Worm (Caenorhabditis elegans) whole organism, midembryonic: ENCODE results near the gene T07A9.15.

Source experiments
- T22C8.4 ChIP-seq: fragments of 200-800 bp; sonication (Bioruptor generic); IDR thresholded peaks from 2 replicates; pipeline ENCODE4 v1.3.6; 2022; ENCODE audit warnings: missing genetic modification characterization, missing compliant biosample characterization
- cog-1 ChIP-seq: sonication (generic microtip); optimal IDR thresholded peaks from 2 replicates; lab custom pipeline; 2016; ENCODE audit warnings: missing genetic modification characterization, missing compliant biosample characterization
- flt-1 ChIP-seq: fragments of 200-800 bp; sonication (Bioruptor generic); IDR thresholded peaks from 2 replicates; pipeline ENCODE4 v1.3.6; 2022; ENCODE audit warnings: missing genetic modification characterization, missing compliant biosample characterization
- klf-2 ChIP-seq: fragments of 200-800 bp; sonication (Bioruptor generic); conservative IDR thresholded peaks from 2 replicates; pipeline ENCODE4 v1.3.6; 2022; ENCODE audit warnings: missing genetic modification reagents, missing genetic modification characterization, missing compliant biosample characterization
- med-1 ChIP-seq: sonication (generic microtip); optimal IDR thresholded peaks from 2 replicates; lab custom pipeline; 2017; ENCODE audit warnings: missing genetic modification characterization, mild to moderate bottlenecking, missing compliant biosample characterization, antibody characterized with exemption, missing genetic modification reagents; ENCODE audit not compliant: insufficient read depth
- tab-1 ChIP-seq: fragments of 200-800 bp; sonication (Bioruptor generic); IDR thresholded peaks from 2 replicates; pipeline ENCODE4 v1.3.6; 2022; ENCODE audit warnings: missing genetic modification characterization, missing compliant biosample characterization
- ztf-23 ChIP-seq: fragments of 200-800 bp; sonication (Bioruptor generic); IDR thresholded peaks from 2 replicates; pipeline ENCODE4 v1.3.6; 2022; ENCODE audit warnings: missing genetic modification reagents, missing genetic modification characterization, missing compliant biosample characterization
- ztf-29 ChIP-seq: fragments of 200-800 bp; sonication (Bioruptor generic); IDR thresholded peaks from 2 replicates; pipeline ENCODE4 v1.3.6; 2022; ENCODE audit warnings: missing genetic modification reagents, missing genetic modification characterization, missing compliant biosample characterization

- no peak for TF ChIP-seq tab-1 (GFP tag; lab: Robert Waterston, UW)
- no peak for TF ChIP-seq med-1 (GFP tag; lab: Kevin White, UChicago)
- no peak for TF ChIP-seq klf-2 (GFP tag; lab: Robert Waterston, UW)
- TF ChIP-seq cog-1, result peak; percentile 77
- 0 out of 2 replicates have a peak, but pooled peaks have one; percentile 39 for TF ChIP-seq flt-1 (GFP tag; lab: Robert Waterston, UW)
- TF ChIP-seq T22C8.4 (GFP tag; lab: Robert Waterston, UW), result no peak
- no peak for TF ChIP-seq ztf-23 (GFP tag; lab: Robert Waterston, UW)
- peak; percentile 54; the same call in 1 of the 2 replicates for TF ChIP-seq ztf-29 (GFP tag; lab: Robert Waterston, UW)
Observed at ce11 chrIV:410420-410891, 17.1 kb upstream of the T07A9.15 start, which contains the start of gene T07A9.12.
